Worm (Caenorhabditis elegans) whole organism, L1 larva: ENCODE data around the gene C48B4.7.

Experiments used
- nhr-85 ChIP-seq: sonication (generic microtip); peaks from one replicate; lab custom pipeline; 2016; ENCODE audit warnings: missing genetic modification characterization, inconsistent platforms, missing compliant biosample characterization
- snpc-4 ChIP-seq: fragments of 150-350 bp; optimal IDR thresholded peaks from 2 replicates; lab custom pipeline; 2014; ENCODE audit warnings: missing biosample characterization, missing genetic modification characterization

DNA sequence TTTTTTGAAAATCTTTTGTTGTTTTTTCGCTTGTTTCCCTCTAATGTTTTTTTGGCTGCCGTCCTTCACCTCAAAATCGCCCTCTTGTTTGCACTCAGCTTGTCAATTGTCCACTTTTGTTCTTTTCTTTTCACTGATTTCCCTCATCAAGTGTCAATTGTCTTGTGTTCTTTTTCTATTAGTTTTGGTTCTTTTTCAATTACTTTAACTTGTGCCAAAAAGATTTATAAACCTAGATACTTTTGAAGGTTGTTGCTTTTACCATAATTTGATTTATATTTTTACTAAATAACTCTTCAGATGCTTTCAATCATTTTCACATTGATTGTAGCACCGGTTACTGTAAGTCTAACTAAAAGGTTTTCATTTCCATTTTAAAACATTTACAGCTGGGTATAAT lies 9.2 kb upstream of the C48B4.7 start, which contains the start of gene C48B4.13:
- TF ChIP-seq snpc-4 (tag; lab: Kevin White, UChicago) (no peak), nhr-85 (tag; lab: Kevin White, UChicago) (no peak)
